Worm (Caenorhabditis elegans) whole organism, L1 larva: ENCODE data around the gene K08D8.2.
A peak's percentile ranks its signal among the peaks of the same experiment; 100 is the strongest.

ENCODE experiments used
- C04F5.9 ChIP-seq: sonication (generic microtip); optimal IDR thresholded peaks from 2 replicates; lab custom pipeline; 2016; ENCODE audit warnings: missing genetic modification characterization, missing compliant biosample characterization
- C34B4.2 ChIP-seq: sonication (generic microtip); optimal IDR thresholded peaks from 2 replicates; lab custom pipeline; 2017; ENCODE audit warnings: mild to moderate bottlenecking, missing genetic modification characterization, missing compliant biosample characterization
- F16B12.6 ChIP-seq: fragments of 150-350 bp; optimal IDR thresholded peaks from 2 replicates; lab custom pipeline; 2014; ENCODE audit warnings: missing biosample characterization, missing genetic modification characterization
- aha-1 ChIP-seq: fragments of 150-350 bp; optimal IDR thresholded peaks from 2 replicates; lab custom pipeline; 2014; ENCODE audit warnings: missing biosample characterization, missing genetic modification characterization
- ceh-88 ChIP-seq: fragments of 200-800 bp; sonication (Bioruptor generic); IDR thresholded peaks from 2 replicates; pipeline ENCODE4 v1.3.6; 2022; ENCODE audit warnings: missing genetic modification characterization, missing compliant biosample characterization
- ceh-90 ChIP-seq: sonication (generic microtip); optimal IDR thresholded peaks from 2 replicates; lab custom pipeline; 2016; ENCODE audit warnings: missing genetic modification characterization, missing compliant biosample characterization
- dsc-1 ChIP-seq: sonication (generic microtip); optimal IDR thresholded peaks from 2 replicates; lab custom pipeline; 2016; ENCODE audit warnings: mild to moderate bottlenecking, missing genetic modification characterization, missing compliant biosample characterization
- efl-1 ChIP-seq, 4 experiments: fragments of 150-350 bp; optimal IDR thresholded peaks in 3 of 4; peaks in 1 of 4; 1 replicate in 1 of 4; 2 replicates in 3 of 4; lab custom pipeline; 2014; ENCODE audit warnings: missing biosample characterization in 2 of 4, missing genetic modification characterization in 2 of 4, missing genetic modification reagents in 2 of 4
- efl-3 ChIP-seq: fragments of 200-800 bp; sonication (Bioruptor generic); optimal IDR thresholded peaks from 2 replicates; lab custom pipeline; 2018; ENCODE audit warnings: mild to moderate bottlenecking, missing genetic modification characterization, missing compliant biosample characterization
- elt-2 ChIP-seq: sonication (generic microtip); optimal IDR thresholded peaks from 2 replicates; lab custom pipeline; 2016; ENCODE audit warnings: missing genetic modification characterization, mild to moderate bottlenecking, inconsistent platforms, missing compliant biosample characterization, missing genetic modification reagents
- fkh-8 ChIP-seq: sonication (generic microtip); optimal IDR thresholded peaks from 2 replicates; lab custom pipeline; 2016; ENCODE audit warnings: mild to moderate bottlenecking, missing genetic modification characterization, missing compliant biosample characterization
- hlh-17 ChIP-seq: fragments of 200-800 bp; sonication (Bioruptor generic); optimal IDR thresholded peaks from 2 replicates; lab custom pipeline; 2018; ENCODE audit warnings: missing genetic modification characterization, mild to moderate bottlenecking, missing compliant biosample characterization, moderate library complexity, borderline replicate concordance
- hlh-4 ChIP-seq: sonication (generic microtip); optimal IDR thresholded peaks from 2 replicates; lab custom pipeline; 2016; ENCODE audit warnings: mild to moderate bottlenecking, missing genetic modification characterization, missing compliant biosample characterization
- lin-35 ChIP-seq, 2 experiments: fragments of 150-350 bp; optimal IDR thresholded peaks; 2 replicates each; lab custom pipeline; 2014; ENCODE audit warnings: missing biosample characterization in 2 of 2, missing genetic modification characterization in 2 of 2, missing genetic modification reagents in 2 of 2
- lin-39 ChIP-seq: fragments of 150-350 bp; optimal IDR thresholded peaks from 2 replicates; lab custom pipeline; 2014; ENCODE audit warnings: missing biosample characterization, missing genetic modification reagents, missing genetic modification characterization
- lir-3 ChIP-seq: sonication (generic microtip); optimal IDR thresholded peaks from 2 replicates; lab custom pipeline; 2016; ENCODE audit warnings: mild to moderate bottlenecking, missing genetic modification characterization, moderate library complexity, missing compliant biosample characterization; ENCODE audit not compliant: poor library complexity
- mef-2 ChIP-seq: fragments of 150-350 bp; optimal IDR thresholded peaks from 2 replicates; lab custom pipeline; 2014; ENCODE audit warnings: missing biosample characterization, missing genetic modification characterization
- nhr-11 ChIP-seq: fragments of 150-350 bp; optimal IDR thresholded peaks from 2 replicates; lab custom pipeline; 2014; ENCODE audit warnings: missing biosample characterization, missing genetic modification characterization
- nhr-20 ChIP-seq: sonication (generic microtip); optimal IDR thresholded peaks from 2 replicates; lab custom pipeline; 2016; ENCODE audit warnings: mild to moderate bottlenecking, missing genetic modification characterization, missing compliant biosample characterization
- nhr-28 ChIP-seq: fragments of 150-350 bp; optimal IDR thresholded peaks from 2 replicates; lab custom pipeline; 2014; ENCODE audit warnings: missing biosample characterization, missing genetic modification characterization
- nhr-71 ChIP-seq: sonication (generic microtip); optimal IDR thresholded peaks from 2 replicates; lab custom pipeline; 2016; ENCODE audit warnings: mild to moderate bottlenecking, missing genetic modification characterization, moderate library complexity, missing compliant biosample characterization
- nhr-77 ChIP-seq: fragments of 150-350 bp; optimal IDR thresholded peaks from 2 replicates; lab custom pipeline; 2014; ENCODE audit warnings: missing biosample characterization, missing genetic modification characterization
- nhr-90 ChIP-seq: sonication (generic microtip); optimal IDR thresholded peaks from 2 replicates; lab custom pipeline; 2016; ENCODE audit warnings: mild to moderate bottlenecking, missing genetic modification characterization, missing compliant biosample characterization; ENCODE audit not compliant: poor library complexity
- pag-3 ChIP-seq: sonication (generic microtip); optimal IDR thresholded peaks from 2 replicates; lab custom pipeline; 2017; ENCODE audit warnings: missing genetic modification characterization, mild to moderate bottlenecking, missing compliant biosample characterization, antibody characterized with exemption, borderline replicate concordance; ENCODE audit not compliant: insufficient read depth
- pqm-1 ChIP-seq: sonication (generic microtip); optimal IDR thresholded peaks from 3 replicates; lab custom pipeline; 2017; ENCODE audit warnings: missing biosample characterization, missing genetic modification characterization
- skn-1 ChIP-seq: fragments of 150-350 bp; optimal IDR thresholded peaks from 2 replicates; lab custom pipeline; 2014; ENCODE audit warnings: missing biosample characterization, missing genetic modification characterization
- sptf-1 ChIP-seq: fragments of 150-350 bp; optimal IDR thresholded peaks from 2 replicates; lab custom pipeline; 2014; ENCODE audit warnings: missing biosample characterization, missing genetic modification characterization
- tbx-2 ChIP-seq: sonication (generic microtip); optimal IDR thresholded peaks from 2 replicates; lab custom pipeline; 2016; ENCODE audit warnings: missing genetic modification characterization, missing compliant biosample characterization
- unc-86 ChIP-seq: sonication (generic microtip); optimal IDR thresholded peaks from 2 replicates; lab custom pipeline; 2016; ENCODE audit warnings: missing genetic modification characterization, missing compliant biosample characterization
- unc-98 ChIP-seq: fragments of 200-800 bp; sonication (Bioruptor generic); IDR thresholded peaks from 2 replicates; pipeline ENCODE4 v1.3.6; 2022; ENCODE audit warnings: missing genetic modification characterization, missing compliant biosample characterization
- xbp-1 ChIP-seq: sonication (generic microtip); optimal IDR thresholded peaks from 2 replicates; lab custom pipeline; 2016; ENCODE audit warnings: missing genetic modification characterization, missing compliant biosample characterization
- zip-4 ChIP-seq: fragments of 200-800 bp; sonication (Bioruptor generic); optimal IDR thresholded peaks from 2 replicates; lab custom pipeline; 2018; ENCODE audit warnings: mild to moderate bottlenecking, missing genetic modification characterization, moderate library complexity, missing compliant biosample characterization

Gene K08D8.2

ce11 chrIV:12896371-12896882, 6.4 kb upstream of the K08D8.2 start, which contains the start of gene K08D8.7:
Gene K08D8.7 (plus strand): TSS chrIV:12896832.
- TF ChIP-seq mef-2 (tag; lab: Kevin White, UChicago) (no peak), elt-2 (tag; lab: Kevin White, UChicago) (peak; percentile 58), lin-35 (GFP tag; optimal IDR thresholded peaks at IDR 0.05; lab: Kevin White, UChicago) (peak in 1 of 2 experiments; percentile 24)

- TF ChIP-seq xbp-1 (no peak), pqm-1 (tag; lab: Kevin White, UChicago) (no peak), hlh-17 (GFP tag; lab: Kevin White, UChicago) (no peak), nhr-77 (no peak)
- TF ChIP-seq, all 84 proteins: peak for 0
Measured at ce11 chrIV:12897146-12897545, 5.7 kb upstream of the K08D8.2 start.

DNA sequence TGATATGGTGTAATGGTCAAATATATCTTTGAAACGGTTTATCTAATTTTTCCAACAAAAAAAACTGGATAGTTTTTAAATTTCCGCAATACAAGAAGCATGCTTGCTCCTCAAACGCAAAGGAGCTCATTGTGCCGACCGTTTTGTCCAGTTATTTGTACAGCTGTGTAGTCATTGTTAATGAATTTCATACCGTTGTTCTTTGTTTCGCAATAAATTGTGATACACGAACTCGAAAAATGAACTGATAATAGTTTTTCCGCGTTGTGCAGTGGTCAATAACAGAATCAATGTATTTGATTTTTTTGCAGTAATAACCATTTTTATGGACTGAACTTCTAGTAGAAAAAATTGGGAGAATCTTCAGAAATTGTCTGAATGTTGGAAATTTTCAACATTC, 4.0 kb upstream of the K08D8.2 start:
- TF ChIP-seq sptf-1 (tag; lab: Kevin White, UChicago) (no peak), pqm-1 (tag; lab: Kevin White, UChicago) (no peak), elt-2 (tag; lab: Kevin White, UChicago) (peak; percentile 4), efl-1 (optimal IDR thresholded peaks at IDR 0.05; lab: Kevin White, UChicago) (no peak), efl-1 (GFP tag; optimal IDR thresholded peaks at IDR 0.05 in 1 of 2; lab: Kevin White, UChicago) (peak in 1 of 2 experiments; percentile 81), ceh-88 (no peak)

- TF ChIP-seq efl-3 (GFP tag; lab: Kevin White, UChicago) (no peak), hlh-4 (tag; lab: Kevin White, UChicago) (no peak), F16B12.6 (no peak), nhr-71 (tag; lab: Kevin White, UChicago) (no peak), zip-4 (GFP tag; lab: Kevin White, UChicago) (no peak), nhr-28 (no peak), pqm-1 (tag; lab: Kevin White, UChicago) (no peak), elt-2 (tag; lab: Kevin White, UChicago) (no peak), lin-39 (tag; lab: Kevin White, UChicago) (no peak)
Measured at ce11 chrIV:12899392-12899791, 3.5 kb upstream of the K08D8.2 start, which contains the start of gene K08D8.9. Gene K08D8.9 (plus strand): TSS chrIV:12899692.

- TF ChIP-seq skn-1 (tag; lab: Kevin White, UChicago) (no peak), nhr-20 (tag; lab: Kevin White, UChicago) (no peak), aha-1 (tag; lab: Kevin White, UChicago) (no peak), efl-3 (GFP tag; lab: Kevin White, UChicago) (no peak), C04F5.9 (tag; lab: Kevin White, UChicago) (no peak), dsc-1 (tag; lab: Kevin White, UChicago) (no peak), unc-98 (GFP tag; lab: Robert Waterston, UW) (no peak)
Measured at ce11 chrIV:12900267-12900666, 2.6 kb upstream of the K08D8.2 start, which contains the start of gene K08D8.10. Gene K08D8.10 (plus strand): TSS chrIV:12900567.

DNA sequence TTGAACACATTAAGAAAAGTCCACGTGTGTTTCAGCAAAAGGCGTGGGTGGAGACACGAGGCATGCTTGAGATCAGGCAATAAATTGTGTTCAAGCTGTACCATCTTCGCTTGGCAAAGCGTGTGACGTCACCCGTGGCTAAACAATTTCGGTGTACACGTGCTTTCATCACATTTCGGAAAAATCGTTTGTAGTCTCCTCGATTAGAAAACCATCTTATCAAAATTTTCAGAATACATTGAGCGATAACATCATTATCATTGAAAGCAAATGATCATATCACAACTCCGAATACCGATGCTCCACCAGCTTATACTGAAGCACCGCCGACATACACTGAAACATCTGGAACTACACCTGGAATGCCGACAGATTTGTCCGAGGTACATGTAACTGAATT, 1.3 kb upstream of the K08D8.2 start:
- peak; percentile 83 for TF ChIP-seq elt-2 (tag; lab: Kevin White, UChicago)
- TF ChIP-seq tbx-2 (tag; lab: Kevin White, UChicago): no peak
- TF ChIP-seq nhr-11 (tag; lab: Kevin White, UChicago): no peak
- TF ChIP-seq lin-35 (GFP tag; optimal IDR thresholded peaks at IDR 0.05; lab: Kevin White, UChicago): peak in 1 of 2 experiments; percentile 15
- no peak for TF ChIP-seq nhr-90 (tag; lab: Kevin White, UChicago)
- TF ChIP-seq, all 84 proteins: peak for 2

DNA sequence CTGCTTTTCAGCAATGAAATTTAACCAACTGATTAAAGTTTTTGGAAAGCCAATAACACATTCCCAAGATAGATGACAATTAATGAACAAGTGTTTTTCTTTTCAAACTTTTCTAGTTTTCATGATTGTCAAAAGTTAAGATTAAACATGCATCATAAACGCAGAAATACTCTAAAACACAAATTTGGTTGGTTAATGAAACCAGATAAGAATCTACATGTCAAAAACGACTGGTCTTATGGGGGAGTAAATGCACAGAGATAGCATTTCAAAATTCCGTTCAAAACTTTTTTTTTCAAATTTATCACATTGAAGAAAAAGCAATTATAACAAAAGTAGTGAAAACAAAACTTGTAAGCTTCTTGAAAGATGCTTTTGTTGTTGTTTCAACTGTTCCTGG, 827 bp downstream of the K08D8.2 start:
- TF ChIP-seq fkh-8 (tag; lab: Kevin White, UChicago) (no peak), unc-86 (tag; lab: Kevin White, UChicago) (no peak), ceh-90 (tag; lab: Kevin White, UChicago) (no peak), nhr-71 (tag; lab: Kevin White, UChicago) (no peak), ceh-88 (no peak), hlh-4 (tag; lab: Kevin White, UChicago) (no peak), unc-98 (GFP tag; lab: Robert Waterston, UW) (no peak), lir-3 (tag; lab: Kevin White, UChicago) (no peak), pag-3 (tag; lab: Kevin White, UChicago) (no peak), C34B4.2 (tag; lab: Kevin White, UChicago) (no peak)
